Worm (Caenorhabditis elegans) whole organism, mixed stage, embryonic: ENCODE measurements around the gene C18B2.2.

Source experiments
- elt-3 ChIP-seq: fragments of 150-350 bp; optimal IDR thresholded peaks from 2 replicates; lab custom pipeline; 2014; ENCODE audit warnings: missing biosample characterization, missing genetic modification characterization
- lin-13 ChIP-seq: fragments of 150-350 bp; optimal IDR thresholded peaks from 2 replicates; lab custom pipeline; 2014; ENCODE audit warnings: missing biosample characterization, missing genetic modification characterization
- lin-32 ChIP-seq: fragments of 200-800 bp; sonication (Bioruptor generic); optimal IDR thresholded peaks from 2 replicates; lab custom pipeline; 2018; ENCODE audit warnings: mild to moderate bottlenecking, missing genetic modification characterization, missing compliant biosample characterization
- nhr-76 ChIP-seq: sonication (generic microtip); optimal IDR thresholded peaks from 2 replicates; lab custom pipeline; 2017; ENCODE audit warnings: missing biosample characterization, missing genetic modification characterization
- snpc-4 ChIP-seq: fragments of 150-350 bp; optimal IDR thresholded peaks from 2 replicates; lab custom pipeline; 2014; ENCODE audit warnings: missing biosample characterization, missing genetic modification characterization
- sptf-1 ChIP-seq: sonication (generic microtip); optimal IDR thresholded peaks from 2 replicates; lab custom pipeline; 2017; ENCODE audit warnings: mild to moderate bottlenecking, missing genetic modification characterization, moderate library complexity, missing compliant biosample characterization
- unc-120 ChIP-seq: sonication (generic microtip); optimal IDR thresholded peaks from 2 replicates; lab custom pipeline; 2017; ENCODE audit warnings: missing genetic modification characterization, missing compliant biosample characterization; ENCODE audit not compliant: poor library complexity, severe bottlenecking
- unc-39 ChIP-seq: fragments of 150-350 bp; optimal IDR thresholded peaks from 2 replicates; lab custom pipeline; 2014; ENCODE audit warnings: missing biosample characterization, missing genetic modification characterization
- unc-62 ChIP-seq: fragments of 150-350 bp; optimal IDR thresholded peaks from 2 replicates; lab custom pipeline; 2014; ENCODE audit warnings: missing biosample characterization, missing genetic modification reagents, missing genetic modification characterization
- zip-8 ChIP-seq: fragments of 150-350 bp; optimal IDR thresholded peaks from 2 replicates; lab custom pipeline; 2014; ENCODE audit warnings: missing biosample characterization, missing genetic modification characterization
- ztf-11 ChIP-seq: fragments of 150-350 bp; optimal IDR thresholded peaks from 2 replicates; lab custom pipeline; 2014; ENCODE audit warnings: missing biosample characterization, missing genetic modification characterization

ce11 chrX:3584481-3584880 lies 38.8 kb upstream of the C18B2.2 start:
- TF ChIP-seq unc-62 (GFP tag; lab: Kevin White, UChicago) (no peak), zip-8 (tag; lab: Kevin White, UChicago) (no peak), elt-3 (tag; lab: Kevin White, UChicago) (no peak), unc-39 (tag; lab: Kevin White, UChicago) (no peak), ztf-11 (tag; lab: Kevin White, UChicago) (no peak), sptf-1 (no peak), unc-120 (tag; lab: Kevin White, UChicago) (no peak), nhr-76 (tag; lab: Kevin White, UChicago) (no peak), snpc-4 (tag; lab: Kevin White, UChicago) (no peak), lin-13 (no peak), lin-32 (GFP tag; lab: Kevin White, UChicago) (no peak)
